Worm (Caenorhabditis elegans) whole organism, early embryonic: Measurements from ENCODE around the gene far-6.

Experiments
- F13C5.2 ChIP-seq: sonication (generic microtip); optimal IDR thresholded peaks from 2 replicates; lab custom pipeline; 2017; ENCODE audit warnings: mild to moderate bottlenecking, missing genetic modification characterization, inconsistent platforms, missing compliant biosample characterization
- aly-1 ChIP-seq: sonication (generic microtip); optimal IDR thresholded peaks from 2 replicates; lab custom pipeline; 2016; ENCODE audit warnings: missing genetic modification characterization, missing compliant biosample characterization
- ama-1 ChIP-seq: fragments of 150-350 bp; optimal IDR thresholded peaks from 2 replicates; lab custom pipeline; 2014
- hnd-1 ChIP-seq: sonication (generic microtip); optimal IDR thresholded peaks from 2 replicates; lab custom pipeline; 2016; ENCODE audit warnings: missing genetic modification characterization, missing compliant biosample characterization
- tbx-37 ChIP-seq: fragments of 200-800 bp; sonication (Bioruptor generic); conservative IDR thresholded peaks from 2 replicates; pipeline ENCODE4 v1.3.6; 2022; ENCODE audit warnings: missing genetic modification reagents, missing genetic modification characterization, missing compliant biosample characterization
- tra-4 ChIP-seq: sonication (generic microtip); optimal IDR thresholded peaks from 2 replicates; lab custom pipeline; 2017; ENCODE audit warnings: missing genetic modification characterization, missing compliant biosample characterization

- TF ChIP-seq tra-4 (tag; lab: Kevin White, UChicago) (no peak), aly-1 (no peak), ama-1 (no peak), F13C5.2 (no peak), tbx-37 (GFP tag; lab: Robert Waterston, UW) (no peak), hnd-1 (no peak)
These were observed 27.6 kb upstream of the far-6 start, which contains the start of gene csn-6 for ce11 chrIV:13300591-13300990.
